Fruit fly (Drosophila melanogaster) whole organism, pupa: Measurements from ENCODE around the gene Hira.

Experiments used
- CG10348 ChIP-seq: fragments of 200-800 bp; sonication (Bioruptor generic); IDR thresholded peaks from 2 replicates; pipeline ENCODE4 v1.3.6; 2022; ENCODE audit warnings: missing biosample characterization, missing genetic modification characterization
- CG12605 ChIP-seq: fragments of 200-800 bp; sonication (Bioruptor generic); IDR thresholded peaks from 2 replicates; pipeline ENCODE4 v1.3.6; 2022; ENCODE audit warnings: missing biosample characterization, missing genetic modification characterization
- CG13204 ChIP-seq: fragments of 200-800 bp; sonication (Bioruptor generic); optimal IDR thresholded peaks from 2 replicates; lab custom pipeline; 2018; ENCODE audit warnings: missing biosample characterization, mild to moderate bottlenecking, missing genetic modification characterization, moderate library complexity
- CG14655 ChIP-seq: fragments of 200-800 bp; sonication (Bioruptor generic); optimal IDR thresholded peaks from 3 replicates; lab custom pipeline; 2017; ENCODE audit warnings: mild to moderate bottlenecking, missing biosample characterization, missing genetic modification reagents, missing genetic modification characterization
- CG15710 ChIP-seq: fragments of 200-800 bp; sonication (Bioruptor generic); optimal IDR thresholded peaks from 2 replicates; lab custom pipeline; 2018; ENCODE audit warnings: missing biosample characterization, mild to moderate bottlenecking, missing genetic modification characterization, moderate library complexity
- CG17806 ChIP-seq: fragments of 200-800 bp; sonication (Bioruptor generic); optimal IDR thresholded peaks from 2 replicates; lab custom pipeline; 2018; ENCODE audit warnings: missing biosample characterization, mild to moderate bottlenecking, missing genetic modification characterization, moderate library complexity
- CG32121 ChIP-seq: fragments of 200-800 bp; sonication (Bioruptor generic); IDR thresholded peaks from 2 replicates; pipeline ENCODE4 v1.3.6; 2022; ENCODE audit warnings: missing biosample characterization, missing genetic modification characterization
- CG34367 ChIP-seq: fragments of 200-800 bp; sonication (Bioruptor generic); optimal IDR thresholded peaks from 2 replicates; lab custom pipeline; 2018; ENCODE audit warnings: missing biosample characterization, mild to moderate bottlenecking, missing genetic modification characterization
- CG4496 ChIP-seq: fragments of 200-800 bp; sonication (Bioruptor generic); IDR thresholded peaks from 3 replicates; pipeline ENCODE4 v1.3.6; 2022; ENCODE audit warnings: missing biosample characterization, missing genetic modification characterization
- CG8159 ChIP-seq: fragments of 200-800 bp; sonication (Bioruptor generic); optimal IDR thresholded peaks from 3 replicates; lab custom pipeline; 2018; ENCODE audit warnings: missing biosample characterization, mild to moderate bottlenecking, missing genetic modification characterization, moderate library complexity
- CG8301 ChIP-seq: fragments of 200-800 bp; sonication (Bioruptor generic); optimal IDR thresholded peaks from 2 replicates; lab custom pipeline; 2018; ENCODE audit warnings: missing biosample characterization, mild to moderate bottlenecking, missing genetic modification characterization
- CG9948 ChIP-seq: fragments of 200-800 bp; sonication (Bioruptor generic); optimal IDR thresholded peaks from 2 replicates; lab custom pipeline; 2018; ENCODE audit warnings: missing biosample characterization, mild to moderate bottlenecking, missing genetic modification characterization, moderate library complexity
- D1 ChIP-seq: fragments of 200-800 bp; sonication (Bioruptor generic); optimal IDR thresholded peaks from 2 replicates; lab custom pipeline; 2018; ENCODE audit warnings: missing biosample characterization, mild to moderate bottlenecking, missing genetic modification characterization, moderate library complexity
- EcR ChIP-seq: fragments of 200-800 bp; sonication (Bioruptor generic); optimal IDR thresholded peaks from 3 replicates; lab custom pipeline; 2019; ENCODE audit warnings: missing biosample characterization, missing genetic modification characterization, mild to moderate bottlenecking, moderate library complexity, missing genetic modification reagents
- Ets98B ChIP-seq: fragments of 200-800 bp; sonication (Bioruptor generic); IDR thresholded peaks from 2 replicates; pipeline ENCODE4 v1.3.6; 2022; ENCODE audit warnings: missing biosample characterization, missing genetic modification characterization
- Pif1A ChIP-seq: fragments of 200-800 bp; sonication (Bioruptor generic); optimal IDR thresholded peaks from 3 replicates; lab custom pipeline; 2016; ENCODE audit warnings: missing biosample characterization, missing genetic modification characterization
- Pif1B ChIP-seq: fragments of 200-800 bp; sonication (Bioruptor generic); optimal IDR thresholded peaks from 3 replicates; lab custom pipeline; 2016; ENCODE audit warnings: missing biosample characterization, missing genetic modification characterization
- Snoo ChIP-seq: fragments of 200-800 bp; sonication (Bioruptor generic); optimal IDR thresholded peaks from 3 replicates; lab custom pipeline; 2017; ENCODE audit warnings: missing biosample characterization, mild to moderate bottlenecking, missing genetic modification characterization, inconsistent platforms
- fd96Ca ChIP-seq: fragments of 200-800 bp; sonication (Bioruptor generic); IDR thresholded peaks from 3 replicates; pipeline ENCODE4 v1.3.6; 2022; ENCODE audit warnings: missing biosample characterization, missing genetic modification characterization
- gl ChIP-seq: fragments of 200-800 bp; sonication (Bioruptor generic); optimal IDR thresholded peaks from 2 replicates; lab custom pipeline; 2018; ENCODE audit warnings: missing biosample characterization, mild to moderate bottlenecking, missing genetic modification characterization
- rn ChIP-seq: fragments of 200-800 bp; sonication (Bioruptor generic); IDR thresholded peaks from 2 replicates; pipeline ENCODE4 v1.3.6; 2022; ENCODE audit warnings: missing biosample characterization, missing genetic modification characterization

Hira gene

dm6 chrX:7699584-7700238 is 22.2 kb upstream of the Hira start:
- no peak for TF ChIP-seq CG14655 (GFP tag; lab: Kevin White, UChicago)
- no peak for TF ChIP-seq Snoo (tag; lab: Kevin White, UChicago)
- no peak for TF ChIP-seq CG12605
- no peak for TF ChIP-seq EcR (GFP tag; lab: Kevin White, UChicago)
- no peak for TF ChIP-seq Ets98B (GFP tag; lab: Robert Waterston, UW)
- TF ChIP-seq CG8301 (tag; lab: Kevin White, UChicago): no peak
- no peak for TF ChIP-seq CG17806
- TF ChIP-seq D1 (tag; lab: Kevin White, UChicago): no peak
- 0 out of 2 replicates have a peak, but pooled peaks have one; percentile 3 for TF ChIP-seq rn (GFP tag; lab: Robert Waterston, UW)
- no peak for TF ChIP-seq CG8159
- TF ChIP-seq CG13204 (GFP tag; lab: Kevin White, UChicago): no peak
- TF ChIP-seq CG32121 (GFP tag; lab: Robert Waterston, UW): 0 out of 2 replicates have a peak, but pooled peaks have one; percentile 14
- no peak for TF ChIP-seq gl (tag; lab: Kevin White, UChicago)

- TF ChIP-seq Snoo (tag; lab: Kevin White, UChicago): peak; percentile 26
- TF ChIP-seq Pif1B (GFP tag; lab: Kevin White, UChicago): peak; percentile 56
- peak; percentile 93 for TF ChIP-seq CG32121 (GFP tag; lab: Robert Waterston, UW)
- peak; percentile 95 for TF ChIP-seq fd96Ca (GFP tag; lab: Robert Waterston, UW)
- TF ChIP-seq rn (GFP tag; lab: Robert Waterston, UW): peak; percentile 75
- TF ChIP-seq CG14655 (GFP tag; lab: Kevin White, UChicago): peak; percentile 81
- peak; percentile 86 for TF ChIP-seq CG12605
- peak; percentile 44 for TF ChIP-seq Pif1A
- no peak for TF ChIP-seq CG13204 (GFP tag; lab: Kevin White, UChicago)
- peak; percentile 14 for TF ChIP-seq D1 (tag; lab: Kevin White, UChicago)
- TF ChIP-seq CG10348: peak; percentile 85
- TF ChIP-seq Ets98B (GFP tag; lab: Robert Waterston, UW): peak; percentile 93
- peak; percentile 77 for TF ChIP-seq CG8301 (tag; lab: Kevin White, UChicago)
- TF ChIP-seq CG34367: peak; percentile 56
- TF ChIP-seq CG9948 (tag; lab: Kevin White, UChicago): peak; percentile 54
- TF ChIP-seq CG8159: peak; percentile 50
- TF ChIP-seq CG4496 (GFP tag; lab: Robert Waterston, UW): peak; percentile 96
- TF ChIP-seq CG17806: peak; percentile 64
- no peak for TF ChIP-seq EcR (GFP tag; lab: Kevin White, UChicago)
- TF ChIP-seq CG15710 (tag; lab: Kevin White, UChicago): peak; percentile 54
- TF ChIP-seq gl (tag; lab: Kevin White, UChicago): no peak
Measured at dm6 chrX:7700239-7700793, 21.6 kb upstream of the Hira start.

- TF ChIP-seq fd96Ca (GFP tag; lab: Robert Waterston, UW): peak; percentile 39; the same call in 1 of the 3 replicates
- peak; percentile 48; the same call in 1 of the 2 replicates for TF ChIP-seq Ets98B (GFP tag; lab: Robert Waterston, UW)
- peak; percentile 67 for TF ChIP-seq CG4496 (GFP tag; lab: Robert Waterston, UW)
- no peak for TF ChIP-seq CG8159
- TF ChIP-seq CG14655 (GFP tag; lab: Kevin White, UChicago): peak; percentile 28
- TF ChIP-seq CG12605: peak; percentile 51
- TF ChIP-seq CG8301 (tag; lab: Kevin White, UChicago): peak; percentile 10
- no peak for TF ChIP-seq CG17806
- TF ChIP-seq CG32121 (GFP tag; lab: Robert Waterston, UW): no peak; the same call in 1 of the 2 replicates
- TF ChIP-seq, all 21 proteins: peak for 6
Measured at dm6 chrX:7701282-7702078, 20.4 kb upstream of the Hira start.

- TF ChIP-seq EcR (GFP tag; lab: Kevin White, UChicago) (no peak), Ets98B (GFP tag; lab: Robert Waterston, UW) (peak; percentile 64), CG13204 (GFP tag; lab: Kevin White, UChicago) (no peak), CG9948 (tag; lab: Kevin White, UChicago) (no peak), CG10348 (no peak), CG12605 (peak; percentile 50; the same call in 1 of the 2 replicates), CG8159 (no peak), CG17806 (no peak), D1 (tag; lab: Kevin White, UChicago) (no peak), CG34367 (no peak), Pif1A (no peak), CG14655 (GFP tag; lab: Kevin White, UChicago) (no peak), gl (tag; lab: Kevin White, UChicago) (peak; percentile 44), CG8301 (tag; lab: Kevin White, UChicago) (no peak), Snoo (tag; lab: Kevin White, UChicago) (no peak), CG4496 (GFP tag; lab: Robert Waterston, UW) (peak; percentile 33; the same call in 1 of the 3 replicates), CG15710 (tag; lab: Kevin White, UChicago) (no peak), rn (GFP tag; lab: Robert Waterston, UW) (no peak), Pif1B (GFP tag; lab: Kevin White, UChicago) (no peak), fd96Ca (GFP tag; lab: Robert Waterston, UW) (0 out of 3 replicates have a peak, but pooled peaks have one; percentile 24), CG32121 (GFP tag; lab: Robert Waterston, UW) (no peak)
Measured at dm6 chrX:7702160-7702907, 19.6 kb upstream of the Hira start.
